Worm (Caenorhabditis elegans): Measurements from ENCODE around the gene C44B11.1.

Gene C44B11.1

DNA sequence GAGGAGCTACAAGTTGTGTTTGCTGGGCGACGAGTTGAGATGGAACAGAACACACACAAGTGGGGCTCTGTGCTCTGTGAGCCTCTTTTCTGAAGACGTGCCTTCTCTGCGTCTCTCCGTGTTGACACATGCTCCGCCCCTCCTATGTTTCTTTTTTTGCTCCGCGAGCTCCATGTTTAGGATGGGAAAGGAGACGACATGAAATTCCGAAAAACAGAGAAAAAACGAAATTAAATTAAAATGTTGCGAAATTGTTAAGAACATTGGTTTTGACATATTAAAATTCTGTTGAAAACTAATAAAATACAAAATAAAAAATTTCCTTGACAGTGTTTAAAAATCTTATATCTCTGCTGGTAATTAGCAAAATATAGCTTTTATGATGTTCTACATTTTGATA lies 15.9 kb upstream of the C44B11.1 start, which contains the start of gene mec-12:
mec-12 (minus strand) TSS at position 91 of the 400 bp plus-strand sequence.
- TF ChIP-seq pes-1 (GFP tag; IDR thresholded peaks at IDR 0.05) (no peak), hnd-1 (tag; optimal IDR thresholded peaks at IDR 0.05) (no peak), ceh-13 (GFP tag; optimal IDR thresholded peaks at IDR 0.05) (no peak), aly-1 (tag; optimal IDR thresholded peaks at IDR 0.05) (no peak), B0310.2 (tag; optimal IDR thresholded peaks at IDR 0.05) (no peak), tbx-11 (GFP tag; IDR thresholded peaks at IDR 0.05) (no peak), F13C5.2 (tag; optimal IDR thresholded peaks at IDR 0.05) (no peak), tbx-37 (GFP tag; conservative IDR thresholded peaks at IDR 0.05) (no peak), scrt-1 (GFP tag; IDR thresholded peaks at IDR 0.05) (no peak), hmbx-1 (tag; optimal IDR thresholded peaks at IDR 0.05) (no peak), sea-1 (GFP tag; conservative IDR thresholded peaks at IDR 0.05) (no peak)

ce11 chrIII:3140227-3140626 lies 14.8 kb upstream of the C44B11.1 start:
- TF ChIP-seq F13C5.2 (tag; optimal IDR thresholded peaks at IDR 0.05): no peak
- no peak for TF ChIP-seq sea-1 (GFP tag; conservative IDR thresholded peaks at IDR 0.05)
- no peak for TF ChIP-seq tbx-11 (GFP tag; IDR thresholded peaks at IDR 0.05)
- TF ChIP-seq hnd-1 (tag; optimal IDR thresholded peaks at IDR 0.05): no peak
- TF ChIP-seq flt-1 (GFP tag; IDR thresholded peaks at IDR 0.05): no peak

DNA sequence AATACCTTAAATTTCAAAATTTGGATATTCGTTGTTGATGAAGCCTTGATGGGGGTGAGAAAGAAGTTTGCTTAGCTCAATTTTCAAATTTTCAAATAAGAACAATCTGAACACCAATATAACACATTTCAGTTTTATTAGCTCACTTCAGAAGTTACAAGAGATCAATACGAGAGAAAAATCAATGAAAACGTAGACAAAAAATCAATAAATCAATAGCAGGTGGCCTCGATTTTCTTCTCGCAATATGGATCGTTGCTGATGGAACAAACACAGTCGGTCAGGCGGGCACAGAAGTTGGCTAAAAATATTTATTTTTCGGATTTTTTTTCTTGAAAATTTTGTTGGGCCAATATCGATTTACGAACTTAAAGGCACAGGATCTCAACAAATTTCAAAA lies 13.0 kb upstream of the C44B11.1 start:
- TF ChIP-seq scrt-1 (GFP tag; IDR thresholded peaks at IDR 0.05) (no peak), hmg-4 (GFP tag; optimal IDR thresholded peaks at IDR 0.05) (no peak), hmbx-1 (tag; optimal IDR thresholded peaks at IDR 0.05) (no peak), F13C5.2 (tag; optimal IDR thresholded peaks at IDR 0.05) (no peak)

DNA sequence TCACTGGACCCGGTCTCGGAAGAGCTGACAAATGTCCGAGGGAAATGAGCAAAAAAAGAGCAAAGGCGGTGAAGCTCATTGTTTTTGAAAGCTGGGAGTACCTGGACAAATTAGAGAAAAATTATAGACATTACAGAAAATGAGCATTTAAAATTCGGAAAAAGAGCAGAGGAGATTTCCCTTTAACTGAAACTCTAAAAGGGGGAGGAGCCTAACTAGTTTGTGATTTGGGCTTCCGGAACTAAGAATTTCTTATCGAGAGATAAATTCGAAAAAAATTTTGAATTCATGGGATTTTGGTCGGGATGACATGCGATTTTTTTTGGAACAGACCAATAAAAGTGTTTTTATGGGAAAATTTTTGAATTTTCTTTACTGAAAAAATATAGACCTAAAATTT lies 11.4 kb upstream of the C44B11.1 start, which contains the start of gene C44B11.4:
C44B11.4 (minus strand) TSS at position 101 of the 400 bp plus-strand sequence.
- TF ChIP-seq pes-1 (GFP tag; IDR thresholded peaks at IDR 0.05) (no peak), F13C5.2 (tag; optimal IDR thresholded peaks at IDR 0.05) (no peak), hmg-4 (GFP tag; optimal IDR thresholded peaks at IDR 0.05) (no peak), hmbx-1 (tag; optimal IDR thresholded peaks at IDR 0.05) (no peak), ama-1 (optimal IDR thresholded peaks at IDR 0.05) (no peak)

ce11 chrIII:3152848-3153247 lies 2.2 kb upstream of the C44B11.1 start, which contains the start of gene C44B11.6:
TSS of gene C44B11.6 (plus strand) at chrIII:3153148.
- no peak for TF ChIP-seq B0310.2 (tag; optimal IDR thresholded peaks at IDR 0.05)
- TF ChIP-seq tbx-37 (GFP tag; conservative IDR thresholded peaks at IDR 0.05): no peak
- TF ChIP-seq ceh-13 (GFP tag; optimal IDR thresholded peaks at IDR 0.05): no peak
- TF ChIP-seq ama-1 (optimal IDR thresholded peaks at IDR 0.05): no peak
- TF ChIP-seq tra-4 (tag; optimal IDR thresholded peaks at IDR 0.05): no peak
- TF ChIP-seq ceh-36 (tag; optimal IDR thresholded peaks at IDR 0.05): no peak
- no peak for TF ChIP-seq hmg-4 (GFP tag; optimal IDR thresholded peaks at IDR 0.05)

DNA sequence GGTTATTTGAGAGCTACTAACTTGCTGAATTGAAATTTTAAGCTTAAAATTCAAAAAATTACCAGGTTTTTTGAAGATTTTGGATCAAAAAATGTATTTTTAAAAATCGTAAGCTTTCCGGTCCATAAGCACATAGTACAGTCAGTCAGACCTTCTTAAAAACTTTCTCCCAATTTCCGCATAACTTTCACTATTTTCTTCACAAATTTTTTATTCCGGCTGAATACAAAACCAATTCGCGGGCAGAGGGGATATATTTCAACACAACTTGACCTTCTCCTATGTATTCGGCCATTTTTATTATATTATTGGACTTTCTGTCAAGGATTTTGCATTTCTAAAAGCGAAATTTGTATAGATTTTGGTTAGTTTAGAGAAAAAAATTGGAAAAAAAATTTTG lies 5.4 kb downstream of the C44B11.1 start:
- TF ChIP-seq ceh-36 (tag; optimal IDR thresholded peaks at IDR 0.05) (no peak), tra-4 (tag; optimal IDR thresholded peaks at IDR 0.05) (no peak), scrt-1 (GFP tag; IDR thresholded peaks at IDR 0.05) (no peak), tbx-11 (GFP tag; IDR thresholded peaks at IDR 0.05) (no peak), aly-1 (tag; optimal IDR thresholded peaks at IDR 0.05) (no peak), hmg-4 (GFP tag; optimal IDR thresholded peaks at IDR 0.05) (no peak), B0310.2 (tag; optimal IDR thresholded peaks at IDR 0.05) (no peak), ceh-13 (GFP tag; optimal IDR thresholded peaks at IDR 0.05) (no peak), hnd-1 (tag; optimal IDR thresholded peaks at IDR 0.05) (no peak), pes-1 (GFP tag; IDR thresholded peaks at IDR 0.05) (no peak), tbx-37 (GFP tag; conservative IDR thresholded peaks at IDR 0.05) (no peak), flt-1 (GFP tag; IDR thresholded peaks at IDR 0.05) (no peak), ama-1 (optimal IDR thresholded peaks at IDR 0.05) (no peak), ets-7 (tag; optimal IDR thresholded peaks at IDR 0.05) (no peak), hmbx-1 (tag; optimal IDR thresholded peaks at IDR 0.05) (no peak), sea-1 (GFP tag; conservative IDR thresholded peaks at IDR 0.05) (no peak), F13C5.2 (tag; optimal IDR thresholded peaks at IDR 0.05) (no peak)

- TF ChIP-seq F13C5.2 (tag; optimal IDR thresholded peaks at IDR 0.05): no peak
Measured at ce11 chrIII:3161600-3161999, 6.5 kb downstream of the C44B11.1 start.

- TF ChIP-seq flt-1 (GFP tag; IDR thresholded peaks at IDR 0.05) (no peak), tbx-37 (GFP tag; conservative IDR thresholded peaks at IDR 0.05) (no peak), B0310.2 (tag; optimal IDR thresholded peaks at IDR 0.05) (no peak), ama-1 (optimal IDR thresholded peaks at IDR 0.05) (no peak), ets-7 (tag; optimal IDR thresholded peaks at IDR 0.05) (no peak), hnd-1 (tag; optimal IDR thresholded peaks at IDR 0.05) (no peak), hmg-4 (GFP tag; optimal IDR thresholded peaks at IDR 0.05) (no peak)
Measured at ce11 chrIII:3163448-3163847, 8.4 kb downstream of the C44B11.1 start.

DNA sequence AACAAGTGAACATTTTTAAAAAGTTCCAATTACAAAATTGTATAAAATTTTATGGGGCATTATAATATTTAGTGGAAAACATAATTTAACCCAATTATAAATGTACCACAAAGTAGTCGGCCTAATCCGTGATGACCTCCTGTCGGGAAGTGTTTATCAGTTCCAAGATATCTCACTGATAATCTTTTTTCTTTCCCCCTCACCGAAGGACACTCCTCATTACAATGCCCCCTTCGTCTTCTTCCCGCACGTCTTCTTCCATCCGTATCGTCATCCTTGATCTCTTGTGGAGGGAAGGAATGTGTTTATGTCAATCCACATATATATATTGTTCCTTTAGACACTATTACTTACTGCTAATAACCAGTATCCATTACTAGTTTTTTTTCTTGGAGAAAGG lies 10.2 kb downstream of the C44B11.1 start, which contains the start of gene R148.5:
R148.5 (plus strand) TSS at position 331 of the 400 bp plus-strand sequence.
- no peak for TF ChIP-seq tbx-37 (GFP tag; conservative IDR thresholded peaks at IDR 0.05)
- TF ChIP-seq F13C5.2 (tag; optimal IDR thresholded peaks at IDR 0.05): no peak
- TF ChIP-seq hmg-4 (GFP tag; optimal IDR thresholded peaks at IDR 0.05): no peak
- TF ChIP-seq ceh-13 (GFP tag; optimal IDR thresholded peaks at IDR 0.05): no peak
- no peak for TF ChIP-seq ceh-36 (tag; optimal IDR thresholded peaks at IDR 0.05)
- TF ChIP-seq tra-4 (tag; optimal IDR thresholded peaks at IDR 0.05): no peak
- no peak for TF ChIP-seq ama-1 (optimal IDR thresholded peaks at IDR 0.05)
- TF ChIP-seq flt-1 (GFP tag; IDR thresholded peaks at IDR 0.05): no peak
- TF ChIP-seq B0310.2 (tag; optimal IDR thresholded peaks at IDR 0.05): no peak
- TF ChIP-seq hnd-1 (tag; optimal IDR thresholded peaks at IDR 0.05): no peak

All from whole organism, early embryonic.